Fruit fly (Drosophila melanogaster): ENCODE data around the gene CG15202.
A peak's percentile ranks its signal among the peaks of the same experiment; 100 is the strongest.

Gene CG15202

dm6 chrX:11149201-11149600 is 6.9 kb downstream of the CG15202 start, which contains the start of gene Lint-1 (continued):
- TF ChIP-seq gro (GFP tag; optimal IDR thresholded peaks at IDR 0.05) (no peak), Xbp1 (GFP tag; optimal IDR thresholded peaks at IDR 0.05) (peak; percentile 49), Hsf (GFP tag; optimal IDR thresholded peaks at IDR 0.05) (peak; percentile 5), vfl (GFP tag; optimal IDR thresholded peaks at IDR 0.05) (peak; percentile 6), zfh2 (GFP tag; optimal IDR thresholded peaks at IDR 0.05) (peak; percentile 12), Antp (GFP tag; optimal IDR thresholded peaks at IDR 0.05) (peak; percentile 14), Med (GFP tag) (peak; percentile 74), E2f2 (GFP tag; IDR thresholded peaks at IDR 0.05) (peak; percentile 21; the same call in 1 of the 2 replicates), CG15514 (GFP tag; optimal IDR thresholded peaks at IDR 0.05) (peak; percentile 20), ind (GFP tag; optimal IDR thresholded peaks at IDR 0.05) (peak; percentile 10), CG12769 (tag; optimal IDR thresholded peaks at IDR 0.05) (peak; percentile 0), dpn (GFP tag; optimal IDR thresholded peaks at IDR 0.05) (peak in 1 of 2 experiments; percentile 40), nau (GFP tag; optimal IDR thresholded peaks at IDR 0.05) (no peak), CG14441 (GFP tag; IDR thresholded peaks at IDR 0.05) (0 out of 2 replicates have a peak, but pooled peaks have one; percentile 38), Mad (GFP tag; optimal IDR thresholded peaks at IDR 0.05) (peak; percentile 11), CG2678 (tag; optimal IDR thresholded peaks at IDR 0.05) (peak; percentile 18), phol (tag; optimal IDR thresholded peaks at IDR 0.05) (peak; percentile 11), pfk (GFP tag; optimal IDR thresholded peaks at IDR 0.05) (peak; percentile 85), Usf (GFP tag; optimal IDR thresholded peaks at IDR 0.05) (no peak), CG11456 (GFP tag; IDR thresholded peaks at IDR 0.05) (0 out of 3 replicates have a peak, but pooled peaks have one; percentile 22), ssp (GFP tag; IDR thresholded peaks at IDR 0.05) (peak; percentile 39), CG10979 (tag; optimal IDR thresholded peaks at IDR 0.05) (no peak), seq (GFP tag; IDR thresholded peaks at IDR 0.05) (0 out of 2 replicates have a peak, but pooled peaks have one; percentile 25), pzg (GFP tag; optimal IDR thresholded peaks at IDR 0.05) (peak; percentile 29), Awh (GFP tag; IDR thresholded peaks at IDR 0.05) (no peak), CG2120 (GFP tag; optimal IDR thresholded peaks at IDR 0.05) (peak; percentile 51), CG3995 (GFP tag; optimal IDR thresholded peaks at IDR 0.05) (peak; percentile 26), Sry-δ (GFP tag; optimal IDR thresholded peaks at IDR 0.05) (peak; percentile 33), lab (GFP tag; optimal IDR thresholded peaks at IDR 0.05) (peak; percentile 20), MBD-R2 (GFP tag; IDR thresholded peaks at IDR 0.05) (peak; percentile 33; the same call in 1 of the 2 replicates), CG9817 (tag; optimal IDR thresholded peaks at IDR 0.05) (peak; percentile 8), CG9932 (GFP tag; IDR thresholded peaks at IDR 0.05) (peak; percentile 41; the same call in 1 of the 2 replicates), Ssrp (tag; optimal IDR thresholded peaks at IDR 0.05) (no peak), CG11723 (GFP tag; optimal IDR thresholded peaks at IDR 0.05) (peak; percentile 18), shn (GFP tag; optimal IDR thresholded peaks at IDR 0.05) (peak; percentile 26), CG32772 (GFP tag; IDR thresholded peaks at IDR 0.05) (no peak), NfI (GFP tag; optimal IDR thresholded peaks at IDR 0.05) (peak; percentile 7), CG8944 (GFP tag; optimal IDR thresholded peaks at IDR 0.05) (no peak), NFAT (GFP tag; IDR thresholded peaks at IDR 0.05) (0 out of 2 replicates have a peak, but pooled peaks have one; percentile 45), CG1603 (tag; optimal IDR thresholded peaks at IDR 0.05) (peak; percentile 94), lmd (GFP tag; IDR thresholded peaks at IDR 0.05) (peak; percentile 20; the same call in 1 of the 2 replicates), CG12104 (GFP tag; optimal IDR thresholded peaks at IDR 0.05) (no peak), gsb-n (tag; optimal IDR thresholded peaks at IDR 0.05) (peak; percentile 15), Mrtf (GFP tag; IDR thresholded peaks at IDR 0.05) (no peak), vvl (GFP tag; IDR thresholded peaks at IDR 0.05) (peak; percentile 42; the same call in 1 of the 2 replicates), CG13424 (tag; optimal IDR thresholded peaks at IDR 0.05) (no peak), zfh1 (GFP tag; IDR thresholded peaks at IDR 0.05) (peak; percentile 26; the same call in 1 of the 3 replicates), Optix (GFP tag; IDR thresholded peaks at IDR 0.05) (0 out of 3 replicates have a peak, but pooled peaks have one; percentile 22), Nf-YB (GFP tag; optimal IDR thresholded peaks at IDR 0.05) (no peak), Scr (GFP tag; IDR thresholded peaks at IDR 0.05; ENCODE audit: partially characterized antibody) (peak; percentile 37)

All from whole organism, embryonic.